Worm (Caenorhabditis elegans) whole organism, young adult: ENCODE data around the gene srx-84.

ENCODE experiments used
- ama-1 ChIP-seq, 3 experiments: fragments of 150-350 bp in 1 of 3; sonication (generic microtip) in 2 of 3; optimal IDR thresholded peaks; 2 replicates each; lab custom pipeline; 2014 to 2018; ENCODE audit warnings: missing biosample characterization in 2 of 3, missing genetic modification characterization in 2 of 3, missing genetic modification reagents in 2 of 3
- aptf-3 ChIP-seq: fragments of 200-800 bp; sonication (Bioruptor generic); IDR thresholded peaks from 2 replicates; pipeline ENCODE4 v1.3.6; 2022; ENCODE audit warnings: missing genetic modification characterization, missing compliant biosample characterization
- dpl-1 ChIP-seq: fragments of 150-350 bp; optimal IDR thresholded peaks from 2 replicates; lab custom pipeline; 2014; ENCODE audit warnings: missing biosample characterization, missing genetic modification reagents, missing genetic modification characterization
- lir-1 ChIP-seq: fragments of 200-800 bp; sonication (Bioruptor generic); conservative IDR thresholded peaks from 2 replicates; pipeline ENCODE4 v1.3.6; 2022; ENCODE audit warnings: missing genetic modification reagents, missing genetic modification characterization, missing compliant biosample characterization
- pha-4 ChIP-seq: fragments of 150-350 bp; sonication (generic microtip); optimal IDR thresholded peaks from 2 replicates; lab custom pipeline; 2014; ENCODE audit warnings: missing biosample characterization, missing genetic modification reagents, missing genetic modification characterization
- xnd-1 ChIP-seq: sonication (generic microtip); optimal IDR thresholded peaks from 2 replicates; lab custom pipeline; 2016; ENCODE audit warnings: missing genotype, missing genetic modification reagents, missing genetic modification characterization, missing compliant biosample characterization
- ztf-22 ChIP-seq: fragments of 200-800 bp; sonication (Bioruptor generic); optimal IDR thresholded peaks from 2 replicates; lab custom pipeline; 2018; ENCODE audit warnings: mild to moderate bottlenecking, missing genetic modification characterization, moderate library complexity, missing compliant biosample characterization

ce11 chrV:11645244-11645643 is 46.3 kb downstream of the srx-84 start, which contains the start of gene skp-1:
- TF ChIP-seq ama-1 (optimal IDR thresholded peaks at IDR 0.05; lab: Kevin White, UChicago) (no peak), ama-1 (GFP tag; optimal IDR thresholded peaks at IDR 0.05; lab: Kevin White, UChicago) (no peak), dpl-1 (GFP tag; lab: Kevin White, UChicago) (no peak), ztf-22 (GFP tag; lab: Kevin White, UChicago) (no peak), pha-4 (tag; lab: Kevin White, UChicago) (no peak), aptf-3 (GFP tag; lab: Robert Waterston, UW) (no peak), lir-1 (no peak), xnd-1 (tag; lab: Kevin White, UChicago) (no peak)
